Fruit fly (Drosophila melanogaster) whole organism, wandering third instar larva: ENCODE data around the gene Sod1.
"Not testable (repeated sequence)": the region's sequence is repeated elsewhere in the genome, so short reads cannot be mapped to it uniquely, and the experiment has no call there.

ENCODE experiments used
- Abd-B ChIP-seq: fragments of >200 bp; optimal IDR thresholded peaks from 2 replicates; lab custom pipeline; 2017; ENCODE audit warnings: missing biosample characterization, missing genetic modification characterization
- CG32264 ChIP-seq: fragments of 200-800 bp; sonication (Bioruptor generic); optimal IDR thresholded peaks from 2 replicates; lab custom pipeline; 2016; ENCODE audit warnings: missing biosample characterization, missing genetic modification characterization
- CG9705 ChIP-seq: fragments of 200-800 bp; sonication (Bioruptor generic); optimal IDR thresholded peaks from 2 replicates; lab custom pipeline; 2018; ENCODE audit warnings: missing biosample characterization, mild to moderate bottlenecking, missing genetic modification characterization
- CrebA ChIP-seq: fragments of 200-800 bp; sonication (Bioruptor generic); optimal IDR thresholded peaks from 2 replicates; lab custom pipeline; 2016; ENCODE audit warnings: missing biosample characterization, mild to moderate bottlenecking, missing genetic modification characterization, borderline replicate concordance
- Dif ChIP-seq: fragments of 200-275, 200-300 bp; sonication (Bioruptor generic); optimal IDR thresholded peaks from 2 replicates; lab custom pipeline; 2018; ENCODE audit warnings: missing biosample characterization, missing genetic modification characterization; ENCODE audit not compliant: partially characterized antibody
- GATAd ChIP-seq: sonication (Bioruptor generic); optimal IDR thresholded peaks from 2 replicates; lab custom pipeline; 2016; ENCODE audit warnings: missing biosample characterization, missing genetic modification characterization
- Hnf4 ChIP-seq: fragments of 200-800 bp; sonication (Bioruptor generic); optimal IDR thresholded peaks from 2 replicates; lab custom pipeline; 2016; ENCODE audit warnings: missing biosample characterization, mild to moderate bottlenecking, missing genetic modification characterization
- Hr78 ChIP-seq: fragments of >200 bp; optimal IDR thresholded peaks from 2 replicates; lab custom pipeline; 2017; ENCODE audit warnings: missing biosample characterization, missing genetic modification characterization
- Mio ChIP-seq: sonication (Bioruptor generic); optimal IDR thresholded peaks from 2 replicates; lab custom pipeline; 2016; ENCODE audit warnings: missing biosample characterization, missing genetic modification characterization
- N ChIP-seq: fragments of >200 bp; optimal IDR thresholded peaks from 2 replicates; lab custom pipeline; 2018; ENCODE audit warnings: missing biosample characterization, missing external identifiers, missing genetic modification characterization
- OdsH ChIP-seq: fragments of 200-800 bp; sonication (Bioruptor generic); optimal IDR thresholded peaks from 2 replicates; lab custom pipeline; 2016; ENCODE audit warnings: missing biosample characterization, mild to moderate bottlenecking, missing genetic modification characterization
- Rel ChIP-seq, 2 experiments: fragments of 200-800 bp; sonication (Bioruptor generic) in 1 of 2; optimal IDR thresholded peaks; 2 replicates in 1 of 2; 3 replicates in 1 of 2; lab custom pipeline; 2016 to 2019; ENCODE audit warnings: mild to moderate bottlenecking in 2 of 2, missing biosample characterization in 2 of 2, missing genetic modification characterization in 2 of 2, moderate library complexity in 1 of 2
- Vsx2 ChIP-seq: fragments of 200-300, 225-300 bp; sonication (Bioruptor generic); optimal IDR thresholded peaks from 2 replicates; lab custom pipeline; 2018; ENCODE audit warnings: missing biosample characterization, missing genetic modification characterization; ENCODE audit not compliant: partially characterized antibody
- br ChIP-seq: fragments of 200-800 bp; sonication (Bioruptor generic); optimal IDR thresholded peaks from 2 replicates; lab custom pipeline; 2016; ENCODE audit warnings: missing biosample characterization, missing genetic modification characterization
- dmrt93B ChIP-seq: fragments of 200-800 bp; sonication (Bioruptor generic); optimal IDR thresholded peaks from 2 replicates; lab custom pipeline; 2018; ENCODE audit warnings: missing biosample characterization, mild to moderate bottlenecking, missing genetic modification characterization
- dsf ChIP-seq: sonication (Bioruptor generic); optimal IDR thresholded peaks from 2 replicates; lab custom pipeline; 2016; ENCODE audit warnings: missing biosample characterization, missing genetic modification characterization, borderline replicate concordance
- ey ChIP-seq: fragments of 200-800 bp; sonication (Bioruptor generic); optimal IDR thresholded peaks from 2 replicates; lab custom pipeline; 2016; ENCODE audit warnings: missing biosample characterization, missing genetic modification characterization
- foxo ChIP-seq, 2 experiments: fragments of 200-800 bp; sonication (Bioruptor generic); optimal IDR thresholded peaks; 2 replicates in 1 of 2; 3 replicates in 1 of 2; lab custom pipeline; 2016 to 2017; ENCODE audit warnings: missing biosample characterization in 2 of 2, missing genetic modification characterization in 2 of 2
- jim ChIP-seq: fragments of 175-275, 200-325 bp; sonication (Bioruptor generic); optimal IDR thresholded peaks from 2 replicates; lab custom pipeline; 2016; ENCODE audit warnings: missing biosample characterization, mild to moderate bottlenecking, missing genetic modification characterization
- lola ChIP-seq: fragments of >200 bp; optimal IDR thresholded peaks from 2 replicates; lab custom pipeline; 2017; ENCODE audit warnings: missing biosample characterization, missing genetic modification characterization
- psq ChIP-seq: fragments of 200-800 bp; sonication (Bioruptor generic); optimal IDR thresholded peaks from 3 replicates; lab custom pipeline; 2017; ENCODE audit warnings: missing biosample characterization, mild to moderate bottlenecking, missing genetic modification characterization, moderate library complexity
- rgr ChIP-seq: fragments of 200-800 bp; sonication (Bioruptor generic); optimal IDR thresholded peaks from 3 replicates; lab custom pipeline; 2016; ENCODE audit warnings: missing biosample characterization, mild to moderate bottlenecking, missing genetic modification characterization
- sage ChIP-seq: fragments of 200-800 bp; sonication (Bioruptor generic); optimal IDR thresholded peaks from 2 replicates; lab custom pipeline; 2016; ENCODE audit warnings: missing biosample characterization, mild to moderate bottlenecking, missing genetic modification characterization
- sv ChIP-seq: fragments of 200-800 bp; sonication (Bioruptor generic); optimal IDR thresholded peaks from 3 replicates; lab custom pipeline; 2016; ENCODE audit warnings: missing biosample characterization, missing genetic modification characterization
- tai ChIP-seq: sonication (Bioruptor generic); optimal IDR thresholded peaks from 2 replicates; lab custom pipeline; 2016; ENCODE audit warnings: missing biosample characterization, missing genetic modification characterization
- usp ChIP-seq: fragments of >200 bp; optimal IDR thresholded peaks from 2 replicates; lab custom pipeline; 2017; ENCODE audit warnings: missing biosample characterization, missing genetic modification characterization
- woc ChIP-seq: sonication (Bioruptor generic); optimal IDR thresholded peaks from 2 replicates; lab custom pipeline; 2016; ENCODE audit warnings: missing biosample characterization, mild to moderate bottlenecking, missing genetic modification characterization

Sod1 gene

dm6 chr3L:11148478-11149251, 35.1 kb upstream of the Sod1 start:
- TF ChIP-seq sage (GFP tag; lab: Kevin White, UChicago) (no peak), Rel (GFP tag; optimal IDR thresholded peaks at IDR 0.05; lab: Kevin White, UChicago) (no peak), Rel (tag; optimal IDR thresholded peaks at IDR 0.05; lab: Kevin White, UChicago) (no peak), Abd-B (GFP tag; lab: Kevin White, UChicago) (no peak), rgr (GFP tag; lab: Kevin White, UChicago) (no peak), CG9705 (no peak), Dif (GFP tag; lab: Kevin White, UChicago) (no peak), ey (GFP tag; lab: Kevin White, UChicago) (no peak), OdsH (no peak), dsf (GFP tag; lab: Kevin White, UChicago) (no peak), Mio (GFP tag; lab: Kevin White, UChicago) (no peak), Vsx2 (GFP tag; lab: Kevin White, UChicago) (no peak), CG32264 (GFP tag; lab: Kevin White, UChicago) (no peak), N (no peak)

- no peak for TF ChIP-seq usp (GFP tag; lab: Kevin White, UChicago)
Observed at dm6 chr3L:11147675-11148074, 34.1 kb upstream of the Sod1 start.

dm6 chr3L:11145065-11145464, 31.5 kb upstream of the Sod1 start:
- no peak for TF ChIP-seq Dif (GFP tag; lab: Kevin White, UChicago)
- TF ChIP-seq sage (GFP tag; lab: Kevin White, UChicago) = no peak
- no peak for TF ChIP-seq foxo (GFP tag; optimal IDR thresholded peaks at IDR 0.05; lab: Kevin White, UChicago)
- no peak for TF ChIP-seq br
- TF ChIP-seq jim (GFP tag; lab: Kevin White, UChicago) = no peak
- no peak for TF ChIP-seq dmrt93B
- no peak for TF ChIP-seq Hnf4 (GFP tag; lab: Kevin White, UChicago)
- TF ChIP-seq Hr78 = no peak
- TF ChIP-seq sv (GFP tag; lab: Kevin White, UChicago) = no peak
- no peak for TF ChIP-seq rgr (GFP tag; lab: Kevin White, UChicago)
- TF ChIP-seq Mio (GFP tag; lab: Kevin White, UChicago) = no peak
- no peak for TF ChIP-seq GATAd (GFP tag; lab: Kevin White, UChicago)
- no peak for TF ChIP-seq lola (GFP tag; lab: Kevin White, UChicago)
- no peak for TF ChIP-seq woc (GFP tag; lab: Kevin White, UChicago)
- TF ChIP-seq CG32264 (GFP tag; lab: Kevin White, UChicago) = no peak

- no peak for TF ChIP-seq psq (GFP tag; lab: Kevin White, UChicago)
- no peak for TF ChIP-seq Dif (GFP tag; lab: Kevin White, UChicago)
Observed at dm6 chr3L:11138862-11139261, 25.3 kb upstream of the Sod1 start.

dm6 chr3L:11136349-11136748, 22.8 kb upstream of the Sod1 start:
- TF ChIP-seq tai (GFP tag; lab: Kevin White, UChicago) = no peak
- TF ChIP-seq, all 38 proteins: peak for 0

- TF ChIP-seq Abd-B (GFP tag; lab: Kevin White, UChicago) = no peak
- peak; percentile 20 for TF ChIP-seq CrebA (GFP tag; lab: Kevin White, UChicago)
Observed at dm6 chr3L:11135846-11136245, 22.3 kb upstream of the Sod1 start, which contains the start of gene IRSp53. TSS of gene IRSp53 (plus strand) at chr3L:11136049.

dm6 chr3L:11134886-11135285, 21.3 kb upstream of the Sod1 start, which contains the start of gene CG14143:
TSS of gene CG14143 (plus strand) at chr3L:11134987.
- TF ChIP-seq woc, ey, CG32264 (GFP tag; lab: Kevin White, UChicago): not testable (repeated sequence)
